Worm (Caenorhabditis elegans): ENCODE data around the gene stau-1.

The stau-1 gene

ce11 chrX:1025010-1025409 is 10.1 kb downstream of the stau-1 start, which contains the start of gene F55A4.3:
TSS of gene F55A4.3 (minus strand) at chrX:1025110.
- TF ChIP-seq dmd-4 (tag; optimal IDR thresholded peaks at IDR 0.05) (no peak), nhr-25 (tag; optimal IDR thresholded peaks at IDR 0.05) (no peak)

- TF ChIP-seq nhr-129 (tag; optimal IDR thresholded peaks at IDR 0.05) (peak; percentile 68), sma-9 (GFP tag; optimal IDR thresholded peaks at IDR 0.05) (no peak), sma-9 (tag; optimal IDR thresholded peaks at IDR 0.05) (no peak), unc-62 (GFP tag; optimal IDR thresholded peaks at IDR 0.05) (no peak), nhr-25 (tag; optimal IDR thresholded peaks at IDR 0.05) (no peak), nhr-10 (tag; optimal IDR thresholded peaks at IDR 0.05) (no peak), ztf-1 (GFP tag; conservative IDR thresholded peaks at IDR 0.05) (no peak), alr-1 (tag; optimal IDR thresholded peaks at IDR 0.05) (no peak), unc-55 (GFP tag; optimal IDR thresholded peaks at IDR 0.05) (peak; percentile 74), lsy-2 (tag; optimal IDR thresholded peaks at IDR 0.05) (peak in 1 of 2 experiments; percentile 9), mab-5 (tag; optimal IDR thresholded peaks at IDR 0.05) (peak; percentile 2), nhr-21 (tag; optimal IDR thresholded peaks at IDR 0.05) (no peak)
Measured at ce11 chrX:1021835-1022311, 13.2 kb downstream of the stau-1 start.

- TF ChIP-seq crh-2 (tag; optimal IDR thresholded peaks at IDR 0.05) = peak; percentile 16
- TF ChIP-seq mab-5 (tag; optimal IDR thresholded peaks at IDR 0.05) = peak; percentile 26
- peak; percentile 19 for TF ChIP-seq nhr-129 (tag; optimal IDR thresholded peaks at IDR 0.05)
- TF ChIP-seq lsy-2 (tag; optimal IDR thresholded peaks at IDR 0.05) = peak; percentile 1 to 53
- no peak for TF ChIP-seq mdl-1 (tag; optimal IDR thresholded peaks at IDR 0.05)
- peak; percentile 25 for TF ChIP-seq C34F6.9 (tag; optimal IDR thresholded peaks at IDR 0.05)
- TF ChIP-seq elt-1 (tag; optimal IDR thresholded peaks at IDR 0.05) = no peak
- no peak for TF ChIP-seq sem-4 (tag; optimal IDR thresholded peaks at IDR 0.05)
Measured at ce11 chrX:1018586-1018985, 16.5 kb downstream of the stau-1 start.

- TF ChIP-seq mbf-1 (tag; optimal IDR thresholded peaks at IDR 0.05) (no peak), ztf-4 (tag; optimal IDR thresholded peaks at IDR 0.05) (no peak), lin-11 (tag; optimal IDR thresholded peaks at IDR 0.05) (no peak), F13H6.1 (tag; optimal IDR thresholded peaks at IDR 0.05) (no peak), unc-62 (GFP tag; optimal IDR thresholded peaks at IDR 0.05) (no peak), nhr-10 (tag; optimal IDR thresholded peaks at IDR 0.05) (no peak), ZK546.5 (tag; optimal IDR thresholded peaks at IDR 0.05) (no peak), zag-1 (tag; optimal IDR thresholded peaks at IDR 0.05) (no peak), C34F6.9 (tag; optimal IDR thresholded peaks at IDR 0.05) (no peak), sma-3 (GFP tag; optimal IDR thresholded peaks at IDR 0.05) (no peak), nhr-21 (tag; optimal IDR thresholded peaks at IDR 0.05) (no peak), blmp-1 (tag; optimal IDR thresholded peaks at IDR 0.05; ENCODE audit: insufficient read depth) (no peak), egl-27 (tag; optimal IDR thresholded peaks at IDR 0.05) (no peak), nhr-23 (tag; optimal IDR thresholded peaks at IDR 0.05) (no peak)
Measured at ce11 chrX:1017456-1017855, 17.6 kb downstream of the stau-1 start, which contains the start of the genes F55A4.13 and nlf-1. TSS of gene F55A4.13 (minus strand) at chrX:1017556. TSS of gene nlf-1 (minus strand) at chrX:1017567.

ce11 chrX:1014708-1015107 is 20.4 kb downstream of the stau-1 start:
- TF ChIP-seq ztf-11 (tag; optimal IDR thresholded peaks at IDR 0.05) = no peak
- TF ChIP-seq nhr-237 (tag; optimal IDR thresholded peaks at IDR 0.05) = no peak
- TF ChIP-seq nhr-77 (tag; optimal IDR thresholded peaks at IDR 0.05) = no peak
- TF ChIP-seq aly-2 (tag; optimal IDR thresholded peaks at IDR 0.05) = no peak
- TF ChIP-seq lin-11 (tag; optimal IDR thresholded peaks at IDR 0.05) = no peak
- no peak for TF ChIP-seq ama-1 (optimal IDR thresholded peaks at IDR 0.05)
- TF ChIP-seq nhr-12 (tag; optimal IDR thresholded peaks at IDR 0.05) = no peak
- no peak for TF ChIP-seq unc-62 (GFP tag; optimal IDR thresholded peaks at IDR 0.05)
- no peak for TF ChIP-seq nhr-129 (tag; optimal IDR thresholded peaks at IDR 0.05)
- TF ChIP-seq R02D3.7 (tag; optimal IDR thresholded peaks at IDR 0.05) = no peak
- no peak for TF ChIP-seq unc-55 (GFP tag; optimal IDR thresholded peaks at IDR 0.05)
- no peak for TF ChIP-seq sma-9 (GFP tag; optimal IDR thresholded peaks at IDR 0.05)
- no peak for TF ChIP-seq sma-9 (tag; optimal IDR thresholded peaks at IDR 0.05)
- TF ChIP-seq sma-3 (GFP tag; optimal IDR thresholded peaks at IDR 0.05) = no peak
